Worm (Caenorhabditis elegans) whole organism, L4/young adult: ENCODE results near the gene T05H10.4.

Experiments used
- W03F9.2 ChIP-seq: fragments of 150-350 bp; optimal IDR thresholded peaks from 2 replicates; lab custom pipeline; 2014; ENCODE audit warnings: missing biosample characterization, missing genetic modification characterization
- dao-5 ChIP-seq: sonication (generic microtip); optimal IDR thresholded peaks from 2 replicates; lab custom pipeline; 2016; ENCODE audit warnings: missing genotype, missing genetic modification characterization, moderate library complexity, missing compliant biosample characterization
- him-1 ChIP-seq: sonication (generic microtip); optimal IDR thresholded peaks from 2 replicates; lab custom pipeline; 2016; ENCODE audit warnings: missing genotype, missing genetic modification reagents, missing genetic modification characterization, missing compliant biosample characterization

ce11 chrII:8093914-8094313, 41.0 kb downstream of the T05H10.4 start:
- TF ChIP-seq him-1, result no peak
- TF ChIP-seq dao-5 (tag; lab: Kevin White, UChicago), result no peak
- no peak for TF ChIP-seq W03F9.2 (tag; lab: Kevin White, UChicago)
